Worm (Caenorhabditis elegans) whole organism, young adult: Measurements from ENCODE around the gene slfl-5.

Source experiments
- K12H6.12 ChIP-seq: fragments of 200-800 bp; sonication (Bioruptor generic); optimal IDR thresholded peaks from 2 replicates; lab custom pipeline; 2018; ENCODE audit warnings: mild to moderate bottlenecking, missing genetic modification characterization, missing compliant biosample characterization
- Y53G8AR.9 ChIP-seq: fragments of 200-800 bp; sonication (Bioruptor generic); conservative IDR thresholded peaks from 2 replicates; pipeline ENCODE4 v1.3.6; 2022; ENCODE audit warnings: missing genetic modification reagents, missing genetic modification characterization, missing compliant biosample characterization
- dox-1 ChIP-seq: fragments of 200-800 bp; sonication (Bioruptor generic); IDR thresholded peaks from 2 replicates; pipeline ENCODE4 v1.3.6; 2022; ENCODE audit warnings: missing genetic modification reagents, missing genetic modification characterization, missing compliant biosample characterization
- dpl-1 ChIP-seq: fragments of 150-350 bp; optimal IDR thresholded peaks from 2 replicates; lab custom pipeline; 2014; ENCODE audit warnings: missing biosample characterization, missing genetic modification reagents, missing genetic modification characterization
- ets-4 ChIP-seq: fragments of 200-800 bp; sonication (Bioruptor generic); optimal IDR thresholded peaks from 2 replicates; lab custom pipeline; 2018; ENCODE audit warnings: mild to moderate bottlenecking, missing genetic modification characterization, missing compliant biosample characterization
- nfya-1 ChIP-seq: sonication (generic microtip); optimal IDR thresholded peaks from 2 replicates; lab custom pipeline; 2017; ENCODE audit warnings: antibody characterized with exemption, missing compliant biosample characterization, missing genetic modification characterization, borderline replicate concordance; ENCODE audit not compliant: insufficient read depth
- pha-4 ChIP-seq: fragments of 150-350 bp; sonication (generic microtip); optimal IDR thresholded peaks from 2 replicates; lab custom pipeline; 2014; ENCODE audit warnings: missing biosample characterization, missing genetic modification reagents, missing genetic modification characterization
- ztf-28 ChIP-seq: fragments of 200-800 bp; sonication (Bioruptor generic); IDR thresholded peaks from 2 replicates; pipeline ENCODE4 v1.3.6; 2022; ENCODE audit warnings: missing genetic modification reagents, missing genetic modification characterization, missing compliant biosample characterization

DNA sequence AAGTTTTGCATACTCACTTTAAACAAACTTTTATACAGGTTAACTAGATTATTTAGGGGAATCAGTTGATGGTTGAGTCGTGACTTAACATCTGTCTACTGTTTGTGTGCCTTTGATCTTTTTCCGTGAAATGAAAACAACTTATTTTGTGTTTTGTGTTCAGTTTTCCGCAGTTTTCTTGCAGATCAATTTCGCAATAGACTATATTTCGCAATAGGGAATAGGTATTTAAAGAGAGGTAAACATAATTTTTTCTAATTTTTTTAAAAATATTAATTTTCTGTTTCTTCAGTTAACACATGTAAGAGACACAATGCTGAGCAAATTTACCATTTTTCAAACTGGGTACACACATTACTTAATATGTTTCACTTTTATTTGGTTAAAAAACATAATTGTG is 16.5 kb upstream of the slfl-5 start, which contains the start of gene tbb-6:
- no peak for TF ChIP-seq nfya-1 (tag; lab: Kevin White, UChicago)
- TF ChIP-seq ztf-28: no peak
- TF ChIP-seq K12H6.12: no peak
- TF ChIP-seq ets-4 (GFP tag; lab: Kevin White, UChicago): no peak
- TF ChIP-seq dox-1 (GFP tag; lab: Robert Waterston, UW): no peak
- no peak for TF ChIP-seq dpl-1
- TF ChIP-seq Y53G8AR.9 (GFP tag; lab: Robert Waterston, UW): no peak
- no peak for TF ChIP-seq pha-4
